Worm (Caenorhabditis elegans) whole organism, midembryonic: ENCODE results near the gene clp-6.
A peak's percentile ranks its signal among the peaks of the same experiment; 100 is the strongest.

ENCODE experiments used
- T22C8.4 ChIP-seq: fragments of 200-800 bp; sonication (Bioruptor generic); IDR thresholded peaks from 2 replicates; pipeline ENCODE4 v1.3.6; 2022; ENCODE audit warnings: missing genetic modification characterization, missing compliant biosample characterization
- cog-1 ChIP-seq: sonication (generic microtip); optimal IDR thresholded peaks from 2 replicates; lab custom pipeline; 2016; ENCODE audit warnings: missing genetic modification characterization, missing compliant biosample characterization
- flt-1 ChIP-seq: fragments of 200-800 bp; sonication (Bioruptor generic); IDR thresholded peaks from 2 replicates; pipeline ENCODE4 v1.3.6; 2022; ENCODE audit warnings: missing genetic modification characterization, missing compliant biosample characterization
- klf-2 ChIP-seq: fragments of 200-800 bp; sonication (Bioruptor generic); conservative IDR thresholded peaks from 2 replicates; pipeline ENCODE4 v1.3.6; 2022; ENCODE audit warnings: missing genetic modification reagents, missing genetic modification characterization, missing compliant biosample characterization
- med-1 ChIP-seq: sonication (generic microtip); optimal IDR thresholded peaks from 2 replicates; lab custom pipeline; 2017; ENCODE audit warnings: missing genetic modification characterization, mild to moderate bottlenecking, missing compliant biosample characterization, antibody characterized with exemption, missing genetic modification reagents; ENCODE audit not compliant: insufficient read depth
- ref-1 ChIP-seq: fragments of 200-800 bp; sonication (Bioruptor generic); conservative IDR thresholded peaks from 2 replicates; pipeline ENCODE4 v1.3.6; 2022; ENCODE audit warnings: missing genetic modification reagents, missing genetic modification characterization, missing compliant biosample characterization
- tab-1 ChIP-seq: fragments of 200-800 bp; sonication (Bioruptor generic); IDR thresholded peaks from 2 replicates; pipeline ENCODE4 v1.3.6; 2022; ENCODE audit warnings: missing genetic modification characterization, missing compliant biosample characterization
- ztf-23 ChIP-seq: fragments of 200-800 bp; sonication (Bioruptor generic); IDR thresholded peaks from 2 replicates; pipeline ENCODE4 v1.3.6; 2022; ENCODE audit warnings: missing genetic modification reagents, missing genetic modification characterization, missing compliant biosample characterization
- ztf-29 ChIP-seq: fragments of 200-800 bp; sonication (Bioruptor generic); IDR thresholded peaks from 2 replicates; pipeline ENCODE4 v1.3.6; 2022; ENCODE audit warnings: missing genetic modification reagents, missing genetic modification characterization, missing compliant biosample characterization

clp-6 gene

ce11 chrIV:1408137-1408536 is 26.7 kb downstream of the clp-6 start:
- TF ChIP-seq tab-1 (GFP tag; lab: Robert Waterston, UW): no peak
- TF ChIP-seq T22C8.4 (GFP tag; lab: Robert Waterston, UW): peak; percentile 96
- TF ChIP-seq klf-2: no peak

- TF ChIP-seq T22C8.4 (GFP tag; lab: Robert Waterston, UW) (peak; percentile 75), klf-2 (no peak)
Measured at ce11 chrIV:1407507-1407906, 27.3 kb downstream of the clp-6 start.

- TF ChIP-seq ztf-23 (GFP tag; lab: Robert Waterston, UW) (no peak), ztf-29 (GFP tag; lab: Robert Waterston, UW) (no peak), med-1 (no peak), T22C8.4 (GFP tag; lab: Robert Waterston, UW) (no peak)
Measured at ce11 chrIV:1407049-1407448, 27.8 kb downstream of the clp-6 start.

- no peak for TF ChIP-seq med-1
- TF ChIP-seq ztf-29 (GFP tag; lab: Robert Waterston, UW): no peak
- TF ChIP-seq T22C8.4 (GFP tag; lab: Robert Waterston, UW): no peak
- TF ChIP-seq flt-1 (GFP tag; lab: Robert Waterston, UW): no peak
- no peak for TF ChIP-seq tab-1 (GFP tag; lab: Robert Waterston, UW)
- no peak for TF ChIP-seq ztf-23 (GFP tag; lab: Robert Waterston, UW)
- no peak for TF ChIP-seq klf-2
- TF ChIP-seq ref-1 (GFP tag; lab: Robert Waterston, UW): no peak
- no peak for TF ChIP-seq cog-1
Measured at ce11 chrIV:1406267-1406666, 28.6 kb downstream of the clp-6 start, which contains the start of gene spp-31. Gene spp-31, plus strand, starts transcription at chrIV:1406567.

- TF ChIP-seq tab-1 (GFP tag; lab: Robert Waterston, UW) (no peak), flt-1 (GFP tag; lab: Robert Waterston, UW) (no peak), T22C8.4 (GFP tag; lab: Robert Waterston, UW) (no peak), ztf-23 (GFP tag; lab: Robert Waterston, UW) (no peak), cog-1 (no peak), klf-2 (no peak), ztf-29 (GFP tag; lab: Robert Waterston, UW) (no peak), ref-1 (GFP tag; lab: Robert Waterston, UW) (no peak), med-1 (no peak)
Measured at ce11 chrIV:1405780-1406179, 29.1 kb downstream of the clp-6 start.

- TF ChIP-seq cog-1 (no peak), klf-2 (no peak), ztf-23 (GFP tag; lab: Robert Waterston, UW) (no peak), ref-1 (GFP tag; lab: Robert Waterston, UW) (no peak), med-1 (no peak), ztf-29 (GFP tag; lab: Robert Waterston, UW) (no peak), flt-1 (GFP tag; lab: Robert Waterston, UW) (no peak), tab-1 (GFP tag; lab: Robert Waterston, UW) (no peak), T22C8.4 (GFP tag; lab: Robert Waterston, UW) (no peak)
Measured at ce11 chrIV:1403960-1404359, 30.9 kb downstream of the clp-6 start.

ce11 chrIV:1400016-1400415 is 34.8 kb downstream of the clp-6 start:
- TF ChIP-seq cog-1: no peak
- TF ChIP-seq med-1: no peak
- no peak for TF ChIP-seq flt-1 (GFP tag; lab: Robert Waterston, UW)
- no peak for TF ChIP-seq klf-2
- TF ChIP-seq ztf-23 (GFP tag; lab: Robert Waterston, UW): no peak
- TF ChIP-seq ztf-29 (GFP tag; lab: Robert Waterston, UW): no peak
- TF ChIP-seq T22C8.4 (GFP tag; lab: Robert Waterston, UW): peak; percentile 71
- no peak for TF ChIP-seq tab-1 (GFP tag; lab: Robert Waterston, UW)
- TF ChIP-seq ref-1 (GFP tag; lab: Robert Waterston, UW): no peak

ce11 chrIV:1397895-1398294 is 36.9 kb downstream of the clp-6 start:
- TF ChIP-seq T22C8.4 (GFP tag; lab: Robert Waterston, UW) (no peak), ztf-23 (GFP tag; lab: Robert Waterston, UW) (no peak)

- no peak for TF ChIP-seq cog-1
- TF ChIP-seq med-1: no peak
- TF ChIP-seq ztf-23 (GFP tag; lab: Robert Waterston, UW): no peak
- TF ChIP-seq flt-1 (GFP tag; lab: Robert Waterston, UW): no peak
- no peak for TF ChIP-seq tab-1 (GFP tag; lab: Robert Waterston, UW)
- TF ChIP-seq ref-1 (GFP tag; lab: Robert Waterston, UW): no peak
Measured at ce11 chrIV:1394077-1394476, 40.8 kb downstream of the clp-6 start.

- no peak for TF ChIP-seq ztf-29 (GFP tag; lab: Robert Waterston, UW)
- TF ChIP-seq ztf-23 (GFP tag; lab: Robert Waterston, UW): no peak
- TF ChIP-seq T22C8.4 (GFP tag; lab: Robert Waterston, UW): no peak
- no peak for TF ChIP-seq med-1
- TF ChIP-seq tab-1 (GFP tag; lab: Robert Waterston, UW): no peak
- no peak for TF ChIP-seq flt-1 (GFP tag; lab: Robert Waterston, UW)
Measured at ce11 chrIV:1391446-1391845, 43.4 kb downstream of the clp-6 start.

- no peak for TF ChIP-seq ztf-23 (GFP tag; lab: Robert Waterston, UW)
- no peak for TF ChIP-seq ref-1 (GFP tag; lab: Robert Waterston, UW)
- TF ChIP-seq cog-1: no peak
- TF ChIP-seq ztf-29 (GFP tag; lab: Robert Waterston, UW): no peak
- no peak for TF ChIP-seq med-1
- TF ChIP-seq T22C8.4 (GFP tag; lab: Robert Waterston, UW): no peak
- no peak for TF ChIP-seq klf-2
- no peak for TF ChIP-seq tab-1 (GFP tag; lab: Robert Waterston, UW)
- TF ChIP-seq flt-1 (GFP tag; lab: Robert Waterston, UW): no peak
Measured at ce11 chrIV:1390102-1390501, 44.7 kb downstream of the clp-6 start.
